Worm (Caenorhabditis elegans): Measurements from ENCODE around the gene Y48G9A.6.

Y48G9A.6 gene

ce11 chrIII:2100842-2101241 is 16.8 kb upstream of the Y48G9A.6 start:
- no peak for TF ChIP-seq nhr-28 (tag; optimal IDR thresholded peaks at IDR 0.05)
- TF ChIP-seq mdl-1 (tag; optimal IDR thresholded peaks at IDR 0.05), result no peak
- TF ChIP-seq nhr-43 (tag; optimal IDR thresholded peaks at IDR 0.05; ENCODE audit: poor library complexity, severe bottlenecking), result no peak
- peak; percentile 55 for TF ChIP-seq lin-39 (tag; optimal IDR thresholded peaks at IDR 0.05)
- no peak for TF ChIP-seq unc-62 (GFP tag; optimal IDR thresholded peaks at IDR 0.05)
- no peak for TF ChIP-seq elt-3 (tag; optimal IDR thresholded peaks at IDR 0.05)
- no peak for TF ChIP-seq skn-1 (tag; optimal IDR thresholded peaks at IDR 0.05)
- peak; percentile 94 for TF ChIP-seq fkh-10 (GFP tag; optimal IDR thresholded peaks at IDR 0.05)
- TF ChIP-seq aly-2 (tag; optimal IDR thresholded peaks at IDR 0.05), result no peak
- TF ChIP-seq jun-1 (tag; optimal IDR thresholded peaks at IDR 0.05), result peak; percentile 42
- TF ChIP-seq unc-39 (tag; optimal IDR thresholded peaks at IDR 0.05), result no peak
- peak; percentile 42 for TF ChIP-seq sea-2 (GFP tag; optimal IDR thresholded peaks at IDR 0.05)
- no peak for TF ChIP-seq lsy-12 (tag; optimal IDR thresholded peaks at IDR 0.05)
- TF ChIP-seq lin-15B (tag; optimal IDR thresholded peaks at IDR 0.05), result peak; percentile 56
- TF ChIP-seq elt-2 (tag; optimal IDR thresholded peaks at IDR 0.05), result peak; percentile 54
- no peak for TF ChIP-seq nhr-12 (tag; optimal IDR thresholded peaks at IDR 0.05)
- TF ChIP-seq nhr-77 (tag; optimal IDR thresholded peaks at IDR 0.05), result no peak
- TF ChIP-seq nhr-23 (tag; optimal IDR thresholded peaks at IDR 0.05), result peak; percentile 56
- TF ChIP-seq egl-5 (tag; optimal IDR thresholded peaks at IDR 0.05), result no peak
- no peak for TF ChIP-seq ceh-9 (tag; optimal IDR thresholded peaks at IDR 0.05)
- no peak for TF ChIP-seq ceh-16 (tag; optimal IDR thresholded peaks at IDR 0.05)
- no peak for TF ChIP-seq fkh-2 (tag; optimal IDR thresholded peaks at IDR 0.05)
- TF ChIP-seq nfya-1 (tag; optimal IDR thresholded peaks at IDR 0.05; ENCODE audit: insufficient read depth), result peak; percentile 98
- TF ChIP-seq elt-1 (tag; optimal IDR thresholded peaks at IDR 0.05), result no peak
- TF ChIP-seq nhr-25 (tag; optimal IDR thresholded peaks at IDR 0.05), result no peak
- TF ChIP-seq daf-12 (tag; optimal IDR thresholded peaks at IDR 0.05), result no peak
- no peak for TF ChIP-seq ama-1 (optimal IDR thresholded peaks at IDR 0.05)
- no peak for TF ChIP-seq R02D3.7 (tag; optimal IDR thresholded peaks at IDR 0.05)
- no peak for TF ChIP-seq nhr-11 (tag; optimal IDR thresholded peaks at IDR 0.05)
- TF ChIP-seq hmg-11 (tag; optimal IDR thresholded peaks at IDR 0.05), result peak; percentile 97
- TF ChIP-seq tbx-2 (tag; optimal IDR thresholded peaks at IDR 0.05), result peak; percentile 54
- TF ChIP-seq pqm-1 (tag; optimal IDR thresholded peaks at IDR 0.05), result peak; percentile 22
- TF ChIP-seq ceh-28 (tag; optimal IDR thresholded peaks at IDR 0.05), result peak; percentile 94
- no peak for TF ChIP-seq egl-27 (tag; optimal IDR thresholded peaks at IDR 0.05)
- peak; percentile 65 for TF ChIP-seq ceh-82 (tag; optimal IDR thresholded peaks at IDR 0.05)
- no peak for TF ChIP-seq fos-1 (tag; optimal IDR thresholded peaks at IDR 0.05)
- no peak for TF ChIP-seq ztf-11 (tag; optimal IDR thresholded peaks at IDR 0.05)
- no peak for TF ChIP-seq mml-1 (tag; optimal IDR thresholded peaks at IDR 0.05)
- peak; percentile 75 for TF ChIP-seq pha-4 (tag; optimal IDR thresholded peaks at IDR 0.05)

- TF ChIP-seq elt-2 (tag; optimal IDR thresholded peaks at IDR 0.05), result no peak
- TF ChIP-seq sea-2 (GFP tag; optimal IDR thresholded peaks at IDR 0.05), result no peak
- no peak for TF ChIP-seq lin-39 (tag; optimal IDR thresholded peaks at IDR 0.05)
- TF ChIP-seq ceh-28 (tag; optimal IDR thresholded peaks at IDR 0.05), result no peak
- TF ChIP-seq daf-12 (tag; optimal IDR thresholded peaks at IDR 0.05), result no peak
- no peak for TF ChIP-seq snpc-4 (tag; optimal IDR thresholded peaks at IDR 0.05)
- TF ChIP-seq zag-1 (tag; optimal IDR thresholded peaks at IDR 0.05), result no peak
- TF ChIP-seq fkh-2 (tag; optimal IDR thresholded peaks at IDR 0.05), result no peak
- no peak for TF ChIP-seq nhr-43 (tag; optimal IDR thresholded peaks at IDR 0.05; ENCODE audit: poor library complexity, severe bottlenecking)
- no peak for TF ChIP-seq aly-2 (tag; optimal IDR thresholded peaks at IDR 0.05)
- TF ChIP-seq ztf-11 (tag; optimal IDR thresholded peaks at IDR 0.05), result no peak
These were observed 16.3 kb upstream of the Y48G9A.6 start for ce11 chrIII:2101310-2101709.

ce11 chrIII:2101895-2102345 is 15.7 kb upstream of the Y48G9A.6 start, which contains the start of gene ppk-2:
Gene ppk-2, plus strand, starts transcription at chrIII:2102295.
- no peak for TF ChIP-seq fkh-2 (tag; optimal IDR thresholded peaks at IDR 0.05)
- no peak for TF ChIP-seq lin-15B (tag; optimal IDR thresholded peaks at IDR 0.05)
- no peak for TF ChIP-seq ceh-9 (tag; optimal IDR thresholded peaks at IDR 0.05)
- TF ChIP-seq nhr-77 (tag; optimal IDR thresholded peaks at IDR 0.05), result no peak
- TF ChIP-seq pha-4 (tag; optimal IDR thresholded peaks at IDR 0.05), result no peak
- no peak for TF ChIP-seq nhr-43 (tag; optimal IDR thresholded peaks at IDR 0.05; ENCODE audit: poor library complexity, severe bottlenecking)
- TF ChIP-seq zag-1 (tag; optimal IDR thresholded peaks at IDR 0.05), result no peak
- TF ChIP-seq mdl-1 (tag; optimal IDR thresholded peaks at IDR 0.05), result no peak
- TF ChIP-seq unc-62 (GFP tag; optimal IDR thresholded peaks at IDR 0.05), result no peak
- no peak for TF ChIP-seq fkh-10 (GFP tag; optimal IDR thresholded peaks at IDR 0.05)
- TF ChIP-seq pqm-1 (tag; optimal IDR thresholded peaks at IDR 0.05), result no peak
- no peak for TF ChIP-seq nhr-12 (tag; optimal IDR thresholded peaks at IDR 0.05)
- no peak for TF ChIP-seq ZK546.5 (tag; optimal IDR thresholded peaks at IDR 0.05)
- no peak for TF ChIP-seq nhr-67 (tag; optimal IDR thresholded peaks at IDR 0.05)
- TF ChIP-seq lin-39 (tag; optimal IDR thresholded peaks at IDR 0.05), result no peak
- no peak for TF ChIP-seq ama-1 (optimal IDR thresholded peaks at IDR 0.05)
- no peak for TF ChIP-seq fos-1 (tag; optimal IDR thresholded peaks at IDR 0.05)

All from whole organism, L3 larva.